Worm (Caenorhabditis elegans) whole organism, midembryonic: Measurements from ENCODE around the gene msp-152.

Experiments used
- T22C8.4 ChIP-seq: fragments of 200-800 bp; sonication (Bioruptor generic); IDR thresholded peaks from 2 replicates; pipeline ENCODE4 v1.3.6; 2022; ENCODE audit warnings: missing genetic modification characterization, missing compliant biosample characterization
- cog-1 ChIP-seq: sonication (generic microtip); optimal IDR thresholded peaks from 2 replicates; lab custom pipeline; 2016; ENCODE audit warnings: missing genetic modification characterization, missing compliant biosample characterization
- med-1 ChIP-seq: sonication (generic microtip); optimal IDR thresholded peaks from 2 replicates; lab custom pipeline; 2017; ENCODE audit warnings: missing genetic modification characterization, mild to moderate bottlenecking, missing compliant biosample characterization, antibody characterized with exemption, missing genetic modification reagents; ENCODE audit not compliant: insufficient read depth
- ztf-29 ChIP-seq: fragments of 200-800 bp; sonication (Bioruptor generic); IDR thresholded peaks from 2 replicates; pipeline ENCODE4 v1.3.6; 2022; ENCODE audit warnings: missing genetic modification reagents, missing genetic modification characterization, missing compliant biosample characterization

- TF ChIP-seq T22C8.4 (no peak), cog-1 (tag; lab: Kevin White, UChicago) (no peak), med-1 (GFP tag; lab: Kevin White, UChicago) (no peak), ztf-29 (GFP tag; lab: Robert Waterston, UW) (no peak)
These were observed 41.7 kb downstream of the msp-152 start for ce11 chrII:4974448-4974951.
